Worm (Caenorhabditis elegans): ENCODE measurements around the gene ets-6.

ce11 chrV:7538018-7538417 lies 42.3 kb downstream of the ets-6 start, which contains the start of gene C54F6.12:
- TF ChIP-seq hmg-4 (GFP tag; optimal IDR thresholded peaks at IDR 0.05) = no peak
- no peak for TF ChIP-seq hmbx-1 (tag; optimal IDR thresholded peaks at IDR 0.05)
- TF ChIP-seq ceh-13 (GFP tag; optimal IDR thresholded peaks at IDR 0.05) = no peak
- no peak for TF ChIP-seq ceh-36 (tag; optimal IDR thresholded peaks at IDR 0.05)
- no peak for TF ChIP-seq flt-1 (GFP tag; IDR thresholded peaks at IDR 0.05)
- TF ChIP-seq ama-1 (optimal IDR thresholded peaks at IDR 0.05) = no peak
- no peak for TF ChIP-seq pes-1 (GFP tag; IDR thresholded peaks at IDR 0.05)
- no peak for TF ChIP-seq ets-7 (tag; optimal IDR thresholded peaks at IDR 0.05)
- TF ChIP-seq tbx-11 (GFP tag; IDR thresholded peaks at IDR 0.05) = no peak
- no peak for TF ChIP-seq hnd-1 (tag; optimal IDR thresholded peaks at IDR 0.05)
